Worm (Caenorhabditis elegans): Measurements from ENCODE around the gene C33B4.2.

ce11 chrII:11353471-11353870 lies 18.5 kb downstream of the C33B4.2 start:
- no peak for TF ChIP-seq tab-1 (GFP tag; IDR thresholded peaks at IDR 0.05)
- no peak for TF ChIP-seq flt-1 (GFP tag; IDR thresholded peaks at IDR 0.05)
- no peak for TF ChIP-seq ref-1 (GFP tag; conservative IDR thresholded peaks at IDR 0.05)
- no peak for TF ChIP-seq cog-1 (tag; optimal IDR thresholded peaks at IDR 0.05)
- no peak for TF ChIP-seq klf-2 (GFP tag; conservative IDR thresholded peaks at IDR 0.05)
- TF ChIP-seq ztf-29 (GFP tag; IDR thresholded peaks at IDR 0.05) = no peak
- no peak for TF ChIP-seq T22C8.4 (GFP tag; IDR thresholded peaks at IDR 0.05)
